Fruit fly (Drosophila melanogaster): Measurements from ENCODE around the gene CG17167.
A peak's percentile ranks its signal among the peaks of the same experiment; 100 is the strongest.

Gene CG17167

dm6 chrX:23096117-23096817 is 28.2 kb downstream of the CG17167 start, which contains the start of gene CG17162 (continued):
- TF ChIP-seq amos (GFP tag; IDR thresholded peaks at IDR 0.05; ENCODE audit: partially characterized antibody): 0 out of 2 replicates have a peak, but pooled peaks have one; percentile 14
- no peak for TF ChIP-seq chm (GFP tag; IDR thresholded peaks at IDR 0.05)
- TF ChIP-seq gfzf (GFP tag; optimal IDR thresholded peaks at IDR 0.05): peak; percentile 58
- no peak for TF ChIP-seq Fer2 (tag; optimal IDR thresholded peaks at IDR 0.05)
- no peak for TF ChIP-seq CG12391 (tag; optimal IDR thresholded peaks at IDR 0.05)
- 0 out of 2 replicates have a peak, but pooled peaks have one; percentile 11 for TF ChIP-seq E2f2 (GFP tag; IDR thresholded peaks at IDR 0.05)
- no peak for TF ChIP-seq CG33213 (GFP tag; optimal IDR thresholded peaks at IDR 0.05)
- TF ChIP-seq trh (GFP tag; optimal IDR thresholded peaks at IDR 0.05): no peak
- no peak for TF ChIP-seq zfh2 (GFP tag; optimal IDR thresholded peaks at IDR 0.05)
- no peak for TF ChIP-seq CG15601 (tag; optimal IDR thresholded peaks at IDR 0.05)
- TF ChIP-seq Hr3 (GFP tag; optimal IDR thresholded peaks at IDR 0.05): no peak
- TF ChIP-seq CG17359 (tag; optimal IDR thresholded peaks at IDR 0.05): no peak
- no peak for TF ChIP-seq ro (GFP tag; IDR thresholded peaks at IDR 0.05)
- no peak for TF ChIP-seq da (GFP tag; optimal IDR thresholded peaks at IDR 0.05)
- peak; percentile 15 for TF ChIP-seq kni (GFP tag; optimal IDR thresholded peaks at IDR 0.05)
- TF ChIP-seq Dref (GFP tag; IDR thresholded peaks at IDR 0.05): peak; percentile 43; the same call in 1 of the 2 replicates
- TF ChIP-seq gt (GFP tag; IDR thresholded peaks at IDR 0.05): no peak
- no peak for TF ChIP-seq CG14014 (GFP tag; IDR thresholded peaks at IDR 0.05)
- no peak for TF ChIP-seq CG7928 (GFP tag; optimal IDR thresholded peaks at IDR 0.05)
- TF ChIP-seq pzg (GFP tag; optimal IDR thresholded peaks at IDR 0.05): peak; percentile 30
- TF ChIP-seq lola (GFP tag; optimal IDR thresholded peaks at IDR 0.05): no peak
- TF ChIP-seq CG34422 (GFP tag; IDR thresholded peaks at IDR 0.05): 0 out of 3 replicates have a peak, but pooled peaks have one; percentile 11
- TF ChIP-seq Sin3A (optimal IDR thresholded peaks at IDR 0.05): no peak
- no peak for TF ChIP-seq HHEX (GFP tag; optimal IDR thresholded peaks at IDR 0.05)
- TF ChIP-seq vnd (GFP tag; IDR thresholded peaks at IDR 0.05; ENCODE audit: partially characterized antibody): no peak
- no peak for TF ChIP-seq CG31365 (tag; optimal IDR thresholded peaks at IDR 0.05)
- no peak for TF ChIP-seq gro (GFP tag; optimal IDR thresholded peaks at IDR 0.05)
- no peak for TF ChIP-seq chn (GFP tag; optimal IDR thresholded peaks at IDR 0.05)
- no peak for TF ChIP-seq HmgD (GFP tag; optimal IDR thresholded peaks at IDR 0.05)
- TF ChIP-seq CG30431 (GFP tag; optimal IDR thresholded peaks at IDR 0.05): no peak
- no peak for TF ChIP-seq fd96Cb (tag; optimal IDR thresholded peaks at IDR 0.05)
- TF ChIP-seq CG9797 (GFP tag; optimal IDR thresholded peaks at IDR 0.05): peak; percentile 16
- no peak for TF ChIP-seq CG3407 (GFP tag; optimal IDR thresholded peaks at IDR 0.05)
- TF ChIP-seq CG30020 (tag; optimal IDR thresholded peaks at IDR 0.05): peak; percentile 54
- TF ChIP-seq ftz-f1 (GFP tag; optimal IDR thresholded peaks at IDR 0.05): no peak
- TF ChIP-seq ATbp (GFP tag; optimal IDR thresholded peaks at IDR 0.05): peak; percentile 18
- no peak for TF ChIP-seq nau (GFP tag; optimal IDR thresholded peaks at IDR 0.05)
- TF ChIP-seq CG16813 (GFP tag; IDR thresholded peaks at IDR 0.05; ENCODE audit: partially characterized antibody): 0 out of 3 replicates have a peak, but pooled peaks have one; percentile 12
- TF ChIP-seq CG14667 (GFP tag; IDR thresholded peaks at IDR 0.05): no peak
- no peak for TF ChIP-seq CG3163 (GFP tag; optimal IDR thresholded peaks at IDR 0.05)
- peak; percentile 64 for TF ChIP-seq cg (GFP tag; optimal IDR thresholded peaks at IDR 0.05)
- no peak for TF ChIP-seq CG13894 (tag; optimal IDR thresholded peaks at IDR 0.05)
- TF ChIP-seq row (GFP tag; IDR thresholded peaks at IDR 0.05): peak; percentile 41
- TF ChIP-seq unpg (GFP tag; optimal IDR thresholded peaks at IDR 0.05): no peak

All from whole organism, embryonic.